Fruit fly (Drosophila melanogaster): ENCODE data around the gene pasi1.

The pasi1 gene

dm6 chr3R:17818803-17819202 lies 23.9 kb downstream of the pasi1 start (continued):
- no peak for TF ChIP-seq chinmo (GFP tag; IDR thresholded peaks at IDR 0.05; ENCODE audit: partially characterized antibody)
- TF ChIP-seq Mad (GFP tag; optimal IDR thresholded peaks at IDR 0.05): no peak
- 0 out of 2 replicates have a peak, but pooled peaks have one; percentile 10 for TF ChIP-seq CG6689 (GFP tag; IDR thresholded peaks at IDR 0.05)
- no peak for TF ChIP-seq phol (tag; optimal IDR thresholded peaks at IDR 0.05)
- no peak for TF ChIP-seq CG6254 (GFP tag; optimal IDR thresholded peaks at IDR 0.05)
- TF ChIP-seq cg (GFP tag; optimal IDR thresholded peaks at IDR 0.05): no peak
- no peak for TF ChIP-seq lola (GFP tag; optimal IDR thresholded peaks at IDR 0.05)
- peak; percentile 50 for TF ChIP-seq lab (GFP tag; optimal IDR thresholded peaks at IDR 0.05)
- TF ChIP-seq az2 (GFP tag; optimal IDR thresholded peaks at IDR 0.05): no peak
- TF ChIP-seq CG3281 (GFP tag; optimal IDR thresholded peaks at IDR 0.05): peak; percentile 17
- TF ChIP-seq Antp (GFP tag; optimal IDR thresholded peaks at IDR 0.05): no peak
- no peak for TF ChIP-seq CG15479 (GFP tag; optimal IDR thresholded peaks at IDR 0.05)
- no peak for TF ChIP-seq CG7372 (GFP tag; IDR thresholded peaks at IDR 0.05)
- TF ChIP-seq Bgb (GFP tag; IDR thresholded peaks at IDR 0.05; ENCODE audit: partially characterized antibody): no peak
- TF ChIP-seq Fer2 (tag; optimal IDR thresholded peaks at IDR 0.05): no peak
- peak; percentile 16; the same call in 1 of the 2 replicates for TF ChIP-seq Ptx1 (GFP tag; IDR thresholded peaks at IDR 0.05)
- TF ChIP-seq pzg (GFP tag; optimal IDR thresholded peaks at IDR 0.05): no peak
- TF ChIP-seq inv (GFP tag; IDR thresholded peaks at IDR 0.05; ENCODE audit: partially characterized antibody): no peak
- no peak for TF ChIP-seq CG7928 (GFP tag; optimal IDR thresholded peaks at IDR 0.05)
- TF ChIP-seq CkIIα-i1 (GFP tag; IDR thresholded peaks at IDR 0.05): no peak
- no peak for TF ChIP-seq CG17359 (tag; optimal IDR thresholded peaks at IDR 0.05)
- no peak for TF ChIP-seq CG10565 (GFP tag; optimal IDR thresholded peaks at IDR 0.05)
- TF ChIP-seq lilli (GFP tag; optimal IDR thresholded peaks at IDR 0.05): peak; percentile 42
- no peak for TF ChIP-seq Optix (GFP tag; IDR thresholded peaks at IDR 0.05)
- TF ChIP-seq CoRest (tag; optimal IDR thresholded peaks at IDR 0.05): peak; percentile 34
- no peak for TF ChIP-seq CG6854 (GFP tag; optimal IDR thresholded peaks at IDR 0.05)
- TF ChIP-seq CG14014 (GFP tag; IDR thresholded peaks at IDR 0.05): no peak
- TF ChIP-seq ATbp (GFP tag; optimal IDR thresholded peaks at IDR 0.05): peak; percentile 8
- TF ChIP-seq CG12071 (GFP tag; optimal IDR thresholded peaks at IDR 0.05): no peak
- no peak for TF ChIP-seq CG6765 (GFP tag; optimal IDR thresholded peaks at IDR 0.05)
- TF ChIP-seq CG15514 (GFP tag; optimal IDR thresholded peaks at IDR 0.05): no peak
- TF ChIP-seq Oli (tag; optimal IDR thresholded peaks at IDR 0.05): peak; percentile 15
- TF ChIP-seq Atf-2 (GFP tag; optimal IDR thresholded peaks at IDR 0.05): no peak
- TF ChIP-seq sens-2 (GFP tag; IDR thresholded peaks at IDR 0.05): no peak
- peak; percentile 8; the same call in 1 of the 3 replicates for TF ChIP-seq C15 (GFP tag; IDR thresholded peaks at IDR 0.05)
- TF ChIP-seq Abd-B (GFP tag; optimal IDR thresholded peaks at IDR 0.05): no peak
- no peak for TF ChIP-seq CG2889 (GFP tag; IDR thresholded peaks at IDR 0.05)
- TF ChIP-seq grn (GFP tag; optimal IDR thresholded peaks at IDR 0.05): no peak
- no peak for TF ChIP-seq CG17361 (GFP tag; IDR thresholded peaks at IDR 0.05)
- no peak for TF ChIP-seq CG4730 (GFP tag; IDR thresholded peaks at IDR 0.05)
- TF ChIP-seq insv (GFP tag; optimal IDR thresholded peaks at IDR 0.05): no peak
- no peak for TF ChIP-seq klu (GFP tag; IDR thresholded peaks at IDR 0.05)
- no peak for TF ChIP-seq CG2199 (GFP tag; IDR thresholded peaks at IDR 0.05)
- TF ChIP-seq bab2 (GFP tag; optimal IDR thresholded peaks at IDR 0.05): no peak
- no peak for TF ChIP-seq CG3065 (GFP tag; optimal IDR thresholded peaks at IDR 0.05)
- TF ChIP-seq trem (tag; optimal IDR thresholded peaks at IDR 0.05): no peak
- TF ChIP-seq ara (GFP tag; IDR thresholded peaks at IDR 0.05): no peak
- TF ChIP-seq CG13287 (GFP tag; IDR thresholded peaks at IDR 0.05; ENCODE audit: partially characterized antibody): no peak
- TF ChIP-seq Hey (tag; optimal IDR thresholded peaks at IDR 0.05): no peak
- no peak for TF ChIP-seq tll (GFP tag; optimal IDR thresholded peaks at IDR 0.05)
- TF ChIP-seq chif (GFP tag; optimal IDR thresholded peaks at IDR 0.05): no peak

All from whole organism, embryonic.